Fruit fly (Drosophila melanogaster) whole organism, embryonic: Measurements from ENCODE around the gene CG43367.

Source experiments
- BEAF-32 ChIP-seq: fragments of 200-800 bp; sonication (Bioruptor generic); optimal IDR thresholded peaks from 3 replicates; lab custom pipeline; 2017; ENCODE audit warnings: missing biosample characterization, missing genetic modification characterization, mild to moderate bottlenecking, moderate library complexity, missing genetic modification reagents
- Bgb ChIP-seq: fragments of 200-800 bp; sonication (Bioruptor generic); IDR thresholded peaks from 2 replicates; pipeline ENCODE4 v1.3.6; 2022; ENCODE audit warnings: missing biosample characterization, missing genetic modification characterization; ENCODE audit not compliant: partially characterized antibody
- CG1024 ChIP-seq: fragments of 200-800 bp; sonication (Bioruptor generic); IDR thresholded peaks from 2 replicates; pipeline ENCODE4 v1.3.6; 2022; ENCODE audit warnings: missing biosample characterization, missing genetic modification characterization
- CG12659 ChIP-seq: fragments of 200-800 bp; sonication (Bioruptor generic); optimal IDR thresholded peaks from 3 replicates; lab custom pipeline; 2017; ENCODE audit warnings: mild to moderate bottlenecking, missing biosample characterization, missing genetic modification reagents, missing genetic modification characterization
- CG12744 ChIP-seq: fragments of 200-800 bp; sonication (Bioruptor generic); optimal IDR thresholded peaks from 2 replicates; lab custom pipeline; 2016; ENCODE audit warnings: missing biosample characterization, missing genetic modification characterization
- CG13296 ChIP-seq: fragments of 200-800 bp; sonication (Bioruptor generic); optimal IDR thresholded peaks from 3 replicates; lab custom pipeline; 2018; ENCODE audit warnings: missing biosample characterization, mild to moderate bottlenecking, missing genetic modification characterization
- CG15514 ChIP-seq: fragments of 200-800 bp; sonication (Bioruptor generic); optimal IDR thresholded peaks from 3 replicates; lab custom pipeline; 2017; ENCODE audit warnings: missing biosample characterization, missing genetic modification characterization, mild to moderate bottlenecking, moderate library complexity, missing genetic modification reagents
- CG16779 ChIP-seq: fragments of 200-800 bp; sonication (Bioruptor generic); IDR thresholded peaks from 2 replicates; pipeline ENCODE4 v1.3.6; 2022; ENCODE audit warnings: missing biosample characterization, missing genetic modification characterization
- CG18599 ChIP-seq: fragments of 200-800 bp; sonication (Bioruptor generic); optimal IDR thresholded peaks from 3 replicates; lab custom pipeline; 2017; ENCODE audit warnings: missing biosample characterization, missing genetic modification characterization, mild to moderate bottlenecking, moderate library complexity, missing genetic modification reagents
- CG2199 ChIP-seq: fragments of 200-800 bp; sonication (Bioruptor generic); IDR thresholded peaks from 3 replicates; pipeline ENCODE4 v1.3.6; 2022; ENCODE audit warnings: missing biosample characterization, missing genetic modification characterization
- CG3847 ChIP-seq: fragments of 200-800 bp; sonication (Bioruptor generic); IDR thresholded peaks from 2 replicates; pipeline ENCODE4 v1.3.6; 2022; ENCODE audit warnings: missing biosample characterization, missing genetic modification characterization
- CG4617 ChIP-seq: fragments of 200-800 bp; sonication (Bioruptor generic); optimal IDR thresholded peaks from 3 replicates; lab custom pipeline; 2016; ENCODE audit warnings: missing biosample characterization, missing genetic modification characterization, borderline replicate concordance
- CG4707 ChIP-seq: fragments of 200-800 bp; sonication (Bioruptor generic); optimal IDR thresholded peaks from 2 replicates; lab custom pipeline; 2018; ENCODE audit warnings: missing biosample characterization, mild to moderate bottlenecking, missing genetic modification characterization, moderate library complexity
- CG4820 ChIP-seq: fragments of 200-800 bp; sonication (Bioruptor generic); optimal IDR thresholded peaks from 3 replicates; lab custom pipeline; 2016; ENCODE audit warnings: missing biosample characterization, missing genetic modification characterization
- CG7372 ChIP-seq: fragments of 200-800 bp; sonication (Bioruptor generic); IDR thresholded peaks from 2 replicates; pipeline ENCODE4 v1.3.6; 2022; ENCODE audit warnings: missing biosample characterization, missing genetic modification characterization
- CG8089 ChIP-seq: fragments of 200-800 bp; sonication (Bioruptor generic); optimal IDR thresholded peaks from 3 replicates; lab custom pipeline; 2016; ENCODE audit warnings: missing biosample characterization, missing genetic modification characterization
- CG9609 ChIP-seq: fragments of 200-800 bp; sonication (Bioruptor generic); optimal IDR thresholded peaks from 3 replicates; lab custom pipeline; 2016; ENCODE audit warnings: missing biosample characterization, missing genetic modification characterization
- CG9817 ChIP-seq: fragments of 200-800 bp; sonication (Bioruptor generic); optimal IDR thresholded peaks from 2 replicates; lab custom pipeline; 2018; ENCODE audit warnings: missing biosample characterization, mild to moderate bottlenecking, missing genetic modification characterization, moderate library complexity
- Camta ChIP-seq: fragments of 200-800 bp; sonication (Bioruptor generic); optimal IDR thresholded peaks from 2 replicates; lab custom pipeline; 2016; ENCODE audit warnings: missing biosample characterization, missing genetic modification characterization
- Dad ChIP-seq: fragments of 200-800 bp; sonication (Bioruptor generic); optimal IDR thresholded peaks from 3 replicates; lab custom pipeline; 2016; ENCODE audit warnings: missing biosample characterization, missing genetic modification characterization
- Dp ChIP-seq: fragments of 200-800 bp; sonication (Bioruptor generic); optimal IDR thresholded peaks from 2 replicates; lab custom pipeline; 2018; ENCODE audit warnings: missing biosample characterization, mild to moderate bottlenecking, missing genetic modification characterization, moderate library complexity
- E2f2 ChIP-seq: fragments of 200-800 bp; sonication (Bioruptor generic); IDR thresholded peaks from 2 replicates; pipeline ENCODE4 v1.3.6; 2022; ENCODE audit warnings: missing biosample characterization, missing genetic modification characterization
- ERR ChIP-seq: fragments of 200-800 bp; sonication (Bioruptor generic); optimal IDR thresholded peaks from 2 replicates; lab custom pipeline; 2016; ENCODE audit warnings: missing biosample characterization, missing genetic modification characterization
- Elba2 ChIP-seq: fragments of 200-800 bp; sonication (Bioruptor generic); optimal IDR thresholded peaks from 3 replicates; lab custom pipeline; 2016; ENCODE audit warnings: missing biosample characterization, missing genetic modification characterization
- Hr3 ChIP-seq: fragments of 200-800 bp; sonication (Bioruptor generic); optimal IDR thresholded peaks from 3 replicates; lab custom pipeline; 2016; ENCODE audit warnings: missing biosample characterization, missing genetic modification characterization
- Hsf ChIP-seq: fragments of 200-800 bp; sonication (Bioruptor generic); optimal IDR thresholded peaks from 3 replicates; lab custom pipeline; 2016; ENCODE audit warnings: missing biosample characterization, missing genetic modification characterization
- Lpt ChIP-seq: fragments of >200 bp; optimal IDR thresholded peaks from 2 replicates; lab custom pipeline; 2018; ENCODE audit warnings: missing biosample characterization, missing genetic modification characterization
- MBD-R2 ChIP-seq: fragments of 200-800 bp; sonication (Bioruptor generic); IDR thresholded peaks from 2 replicates; pipeline ENCODE4 v1.3.6; 2022; ENCODE audit warnings: missing biosample characterization, missing genetic modification characterization
- MESR4 ChIP-seq: fragments of 200-800 bp; sonication (Bioruptor generic); optimal IDR thresholded peaks from 2 replicates; lab custom pipeline; 2018; ENCODE audit warnings: missing biosample characterization, mild to moderate bottlenecking, missing genetic modification characterization, moderate library complexity
- Med ChIP-seq: fragments of 200-800 bp; sonication (Bioruptor generic); peaks from one replicate; lab custom pipeline; 2016; ENCODE audit warnings: missing biosample characterization, missing genetic modification characterization, mild to moderate bottlenecking, inconsistent platforms, moderate library complexity
- NC2β ChIP-seq: fragments of 200-800 bp; sonication (Bioruptor generic); optimal IDR thresholded peaks from 2 replicates; lab custom pipeline; 2016; ENCODE audit warnings: missing biosample characterization, missing genetic modification characterization
- Pdp1 ChIP-seq, 2 experiments: fragments of 200-800 bp; sonication (Bioruptor generic); optimal IDR thresholded peaks; 3 replicates each; lab custom pipeline; 2016; ENCODE audit warnings: missing biosample characterization in 2 of 2, missing genetic modification characterization in 2 of 2, mild to moderate bottlenecking in 1 of 2, moderate library complexity in 1 of 2
- YL-1 ChIP-seq: fragments of 200-800 bp; sonication (Bioruptor generic); optimal IDR thresholded peaks from 3 replicates; lab custom pipeline; 2017; ENCODE audit warnings: missing biosample characterization, mild to moderate bottlenecking, missing genetic modification characterization
- dpn ChIP-seq, 2 experiments: fragments of 200-800 bp; sonication (Bioruptor generic); optimal IDR thresholded peaks; 3 replicates each; lab custom pipeline; 2016; ENCODE audit warnings: missing biosample characterization in 2 of 2, missing genetic modification characterization in 2 of 2
- dysf ChIP-seq: fragments of 200-800 bp; sonication (Bioruptor generic); IDR thresholded peaks from 3 replicates; pipeline ENCODE4 v1.3.6; 2022; ENCODE audit warnings: missing biosample characterization, missing genetic modification characterization
- emc ChIP-seq: fragments of 200-800 bp; sonication (Bioruptor generic); optimal IDR thresholded peaks from 2 replicates; lab custom pipeline; 2016; ENCODE audit warnings: missing biosample characterization, missing genetic modification characterization
- ems ChIP-seq: fragments of 200-800 bp; sonication (Bioruptor generic); optimal IDR thresholded peaks from 3 replicates; lab custom pipeline; 2016; ENCODE audit warnings: missing biosample characterization, missing genetic modification characterization
- gsb ChIP-seq: fragments of 200-800 bp; sonication (Bioruptor generic); IDR thresholded peaks from 2 replicates; pipeline ENCODE4 v1.3.6; 2022; ENCODE audit warnings: missing biosample characterization, missing genetic modification characterization
- hbn ChIP-seq: fragments of 200-800 bp; sonication (Bioruptor generic); IDR thresholded peaks from 2 replicates; pipeline ENCODE4 v1.3.6; 2022; ENCODE audit warnings: missing biosample characterization, missing genetic modification characterization; ENCODE audit not compliant: partially characterized antibody
- her ChIP-seq: fragments of 200-800 bp; sonication (Bioruptor generic); optimal IDR thresholded peaks from 2 replicates; lab custom pipeline; 2016; ENCODE audit warnings: missing biosample characterization, missing genetic modification characterization
- lab ChIP-seq: fragments of 200-800 bp; sonication (Bioruptor generic); optimal IDR thresholded peaks from 3 replicates; lab custom pipeline; 2017; ENCODE audit warnings: missing biosample characterization, missing genetic modification characterization, mild to moderate bottlenecking, moderate library complexity, missing genetic modification reagents
- lmd ChIP-seq: fragments of 200-800 bp; sonication (Bioruptor generic); IDR thresholded peaks from 2 replicates; pipeline ENCODE4 v1.3.6; 2022; ENCODE audit warnings: missing biosample characterization, missing genetic modification characterization
- maf-S ChIP-seq: fragments of 200-800 bp; sonication (Bioruptor generic); optimal IDR thresholded peaks from 2 replicates; lab custom pipeline; 2016; ENCODE audit warnings: missing biosample characterization, missing genetic modification characterization
- mirr ChIP-seq: fragments of 200-800 bp; sonication (Bioruptor generic); optimal IDR thresholded peaks from 3 replicates; lab custom pipeline; 2018; ENCODE audit warnings: missing biosample characterization, mild to moderate bottlenecking, missing genetic modification characterization
- nerfin-1 ChIP-seq: fragments of 200-800 bp; sonication (Bioruptor generic); optimal IDR thresholded peaks from 3 replicates; lab custom pipeline; 2019; ENCODE audit warnings: missing biosample characterization, mild to moderate bottlenecking, missing genetic modification characterization, moderate library complexity
- onecut ChIP-seq: fragments of 200-800 bp; sonication (Bioruptor generic); IDR thresholded peaks from 2 replicates; pipeline ENCODE4 v1.3.6; 2022; ENCODE audit warnings: missing biosample characterization, missing genetic modification characterization
- sens ChIP-seq: fragments of 200-800 bp; sonication (Bioruptor generic); peaks from one replicate; lab custom pipeline; 2016; ENCODE audit warnings: missing biosample characterization, missing genetic modification characterization
- shn ChIP-seq: fragments of 200-800 bp; sonication (Bioruptor generic); optimal IDR thresholded peaks from 3 replicates; lab custom pipeline; 2016; ENCODE audit warnings: missing biosample characterization, missing genetic modification characterization
- sima ChIP-seq: fragments of 200-800 bp; sonication (Bioruptor generic); optimal IDR thresholded peaks from 2 replicates; lab custom pipeline; 2016; ENCODE audit warnings: missing biosample characterization, missing genetic modification characterization
- slbo ChIP-seq: fragments of 200-800 bp; sonication (Bioruptor generic); IDR thresholded peaks from 2 replicates; pipeline ENCODE4 v1.3.6; 2022; ENCODE audit warnings: missing biosample characterization, missing genetic modification characterization
- zfh1 ChIP-seq: fragments of 200-800 bp; sonication (Bioruptor generic); IDR thresholded peaks from 3 replicates; pipeline ENCODE4 v1.3.6; 2022; ENCODE audit warnings: missing biosample characterization, missing genetic modification characterization

The CG43367 gene

DNA sequence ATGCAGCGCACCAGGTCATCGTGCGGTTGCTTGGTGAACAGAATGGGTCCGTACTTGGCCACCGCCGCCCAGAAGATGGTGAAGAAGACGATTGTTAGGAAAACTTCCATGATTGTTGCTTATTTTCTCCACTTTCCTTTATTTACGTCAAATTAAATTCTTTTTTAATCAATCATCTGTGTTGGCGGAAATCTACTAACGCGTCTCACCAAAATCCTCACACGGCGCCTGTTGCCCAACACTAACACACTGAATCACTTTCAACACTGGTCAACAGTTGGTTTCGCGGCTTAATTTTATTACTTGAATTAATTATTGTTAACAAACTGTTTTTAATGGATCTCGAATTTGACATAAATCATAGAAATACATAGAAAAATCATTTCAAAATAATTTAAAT, 7.1 kb upstream of the CG43367 start, which contains the start of gene VhaM9.7-c (continued):
- TF ChIP-seq Camta (GFP tag; lab: Kevin White, UChicago): peak; percentile 2
- peak; percentile 47 for TF ChIP-seq CG15514
- peak; percentile 63 for TF ChIP-seq lab
- peak; percentile 29 to 50 for TF ChIP-seq Pdp1 (GFP tag; optimal IDR thresholded peaks at IDR 0.05; lab: Kevin White, UChicago)
- no peak for TF ChIP-seq CG7372 (GFP tag; lab: Robert Waterston, UW)
- TF ChIP-seq E2f2 (GFP tag; lab: Robert Waterston, UW): peak; percentile 87
- peak; percentile 28 for TF ChIP-seq CG4707 (GFP tag; lab: Kevin White, UChicago)
- peak; percentile 55 for TF ChIP-seq CG12659 (GFP tag; lab: Kevin White, UChicago)
- TF ChIP-seq maf-S: peak; percentile 40
- TF ChIP-seq Bgb (GFP tag; lab: Robert Waterston, UW): 0 out of 2 replicates have a peak, but pooled peaks have one; percentile 21
- peak; percentile 81 for TF ChIP-seq CG4617
- peak; percentile 54; the same call in 1 of the 2 replicates for TF ChIP-seq onecut (GFP tag; lab: Robert Waterston, UW)
- peak; percentile 32 for TF ChIP-seq Dad (GFP tag; lab: Kevin White, UChicago)
- no peak for TF ChIP-seq mirr (GFP tag; lab: Kevin White, UChicago)
- TF ChIP-seq YL-1: peak; percentile 53
- peak; percentile 20 for TF ChIP-seq BEAF-32
- no peak for TF ChIP-seq sima (GFP tag; lab: Kevin White, UChicago)
- TF ChIP-seq slbo (GFP tag; lab: Robert Waterston, UW): peak; percentile 53; the same call in 1 of the 2 replicates
- peak; percentile 45; the same call in 1 of the 2 replicates for TF ChIP-seq hbn
- peak; percentile 80 for TF ChIP-seq Dp (GFP tag; lab: Kevin White, UChicago)
- TF ChIP-seq CG18599: peak; percentile 28
- peak; percentile 37 for TF ChIP-seq nerfin-1 (tag; lab: Kevin White, UChicago)
- peak; percentile 48 to 50 for TF ChIP-seq dpn (GFP tag; optimal IDR thresholded peaks at IDR 0.05; lab: Kevin White, UChicago)
- peak; percentile 96 for TF ChIP-seq Med (GFP tag; lab: Kevin White, UChicago)
- no peak for TF ChIP-seq dysf
- no peak for TF ChIP-seq Elba2 (GFP tag; lab: Kevin White, UChicago)
- TF ChIP-seq lmd (GFP tag; lab: Robert Waterston, UW): peak; percentile 12; the same call in 1 of the 2 replicates
- TF ChIP-seq CG4820 (GFP tag; lab: Kevin White, UChicago): no peak
- TF ChIP-seq shn: peak; percentile 40
- TF ChIP-seq gsb (GFP tag; lab: Robert Waterston, UW): no peak
- 0 out of 3 replicates have a peak, but pooled peaks have one; percentile 38 for TF ChIP-seq zfh1
- TF ChIP-seq CG9609 (GFP tag; lab: Kevin White, UChicago): peak; percentile 53
- TF ChIP-seq emc (GFP tag; lab: Kevin White, UChicago): peak; percentile 51
- TF ChIP-seq sens (GFP tag; lab: Kevin White, UChicago): peak; percentile 78
- peak; percentile 22 for TF ChIP-seq Hsf
- TF ChIP-seq CG9817 (tag; lab: Kevin White, UChicago): peak; percentile 13
- TF ChIP-seq CG1024: 0 out of 2 replicates have a peak, but pooled peaks have one; percentile 7
- peak; percentile 25 for TF ChIP-seq NC2β
- TF ChIP-seq CG13296: peak; percentile 2
- TF ChIP-seq her (GFP tag; lab: Kevin White, UChicago): peak; percentile 25
- TF ChIP-seq ems (GFP tag; lab: Kevin White, UChicago): peak; percentile 10
- TF ChIP-seq MESR4 (GFP tag; lab: Kevin White, UChicago): peak; percentile 61
- peak; percentile 19 for TF ChIP-seq CG8089 (GFP tag; lab: Kevin White, UChicago)
- TF ChIP-seq ERR: peak; percentile 12
- peak; percentile 17 for TF ChIP-seq Hr3 (GFP tag; lab: Kevin White, UChicago)
- TF ChIP-seq MBD-R2 (GFP tag; lab: Robert Waterston, UW): peak; percentile 91
- TF ChIP-seq CG2199 (GFP tag; lab: Robert Waterston, UW): 0 out of 3 replicates have a peak, but pooled peaks have one; percentile 2
- no peak for TF ChIP-seq CG16779 (GFP tag; lab: Robert Waterston, UW)
- TF ChIP-seq CG3847: peak; percentile 50; the same call in 1 of the 2 replicates
- peak; percentile 28 for TF ChIP-seq CG12744 (GFP tag; lab: Kevin White, UChicago)
- TF ChIP-seq Lpt: no peak
